Worm (Caenorhabditis elegans) whole organism, L2 larva: ENCODE measurements around the gene C25E10.8.

Source experiments
- C34F6.9 ChIP-seq: fragments of 150-350 bp; optimal IDR thresholded peaks from 2 replicates; lab custom pipeline; 2014; ENCODE audit warnings: missing biosample characterization, missing genetic modification characterization
- F13H6.1 ChIP-seq: sonication (generic microtip); optimal IDR thresholded peaks from 2 replicates; lab custom pipeline; 2016; ENCODE audit warnings: missing genetic modification characterization, missing compliant biosample characterization
- R02D3.7 ChIP-seq: fragments of 150-350 bp; optimal IDR thresholded peaks from 2 replicates; lab custom pipeline; 2014; ENCODE audit warnings: missing biosample characterization, missing genetic modification characterization
- Y55F3AM.14 ChIP-seq: fragments of 200-800 bp; sonication (Bioruptor generic); optimal IDR thresholded peaks from 2 replicates; lab custom pipeline; 2018; ENCODE audit warnings: mild to moderate bottlenecking, missing genetic modification characterization, missing compliant biosample characterization
- ZK546.5 ChIP-seq: sonication (generic microtip); optimal IDR thresholded peaks from 2 replicates; lab custom pipeline; 2017; ENCODE audit warnings: missing biosample characterization, missing genetic modification characterization
- aly-2 ChIP-seq: fragments of 150-350 bp; optimal IDR thresholded peaks from 2 replicates; lab custom pipeline; 2014; ENCODE audit warnings: missing biosample characterization, missing genetic modification characterization
- ceh-16 ChIP-seq: fragments of 150-350 bp; optimal IDR thresholded peaks from 2 replicates; lab custom pipeline; 2014; ENCODE audit warnings: missing biosample characterization, missing genetic modification characterization
- crh-2 ChIP-seq: sonication (generic microtip); optimal IDR thresholded peaks from 2 replicates; lab custom pipeline; 2017; ENCODE audit warnings: missing biosample characterization, missing genetic modification characterization
- dmd-4 ChIP-seq: sonication (generic microtip); optimal IDR thresholded peaks from 2 replicates; lab custom pipeline; 2017; ENCODE audit warnings: missing biosample characterization, missing genetic modification characterization
- egl-27 ChIP-seq: sonication (generic microtip); optimal IDR thresholded peaks from 3 replicates; lab custom pipeline; 2017; ENCODE audit warnings: missing biosample characterization, missing genetic modification reagents, missing genetic modification characterization
- elt-1 ChIP-seq: fragments of 150-350 bp; optimal IDR thresholded peaks from 2 replicates; lab custom pipeline; 2014; ENCODE audit warnings: missing biosample characterization, missing genetic modification characterization
- elt-3 ChIP-seq: sonication (generic microtip); optimal IDR thresholded peaks from 2 replicates; lab custom pipeline; 2017; ENCODE audit warnings: missing biosample characterization, missing genetic modification characterization
- fos-1 ChIP-seq: fragments of 150-350 bp; optimal IDR thresholded peaks from 2 replicates; lab custom pipeline; 2014; ENCODE audit warnings: missing biosample characterization, missing genetic modification characterization
- gmeb-1 ChIP-seq: fragments of 150-350 bp; optimal IDR thresholded peaks from 2 replicates; lab custom pipeline; 2014; ENCODE audit warnings: missing biosample characterization, missing genetic modification characterization
- lin-11 ChIP-seq: fragments of 150-350 bp; sonication (generic microtip); optimal IDR thresholded peaks from 2 replicates; lab custom pipeline; 2014; ENCODE audit warnings: missing biosample characterization, missing genetic modification characterization, inconsistent platforms, mixed read lengths
- lin-39 ChIP-seq: fragments of 150-350 bp; optimal IDR thresholded peaks from 2 replicates; lab custom pipeline; 2014; ENCODE audit warnings: missing biosample characterization, missing genetic modification reagents, missing genetic modification characterization
- lsy-2 ChIP-seq, 2 experiments: fragments of 150-350 bp in 1 of 2; sonication (generic microtip) in 1 of 2; optimal IDR thresholded peaks; 2 replicates each; lab custom pipeline; 2014 to 2017; ENCODE audit warnings: missing biosample characterization in 2 of 2, missing genetic modification characterization in 2 of 2
- mbf-1 ChIP-seq: sonication (generic microtip); optimal IDR thresholded peaks from 2 replicates; lab custom pipeline; 2017; ENCODE audit warnings: missing biosample characterization, missing genetic modification characterization
- nhr-11 ChIP-seq: fragments of 150-350 bp; optimal IDR thresholded peaks from 2 replicates; lab custom pipeline; 2014; ENCODE audit warnings: missing biosample characterization, missing genetic modification characterization
- nhr-129 ChIP-seq: fragments of 150-350 bp; optimal IDR thresholded peaks from 2 replicates; lab custom pipeline; 2014; ENCODE audit warnings: missing biosample characterization, missing genetic modification characterization
- nhr-21 ChIP-seq: fragments of 150-350 bp; optimal IDR thresholded peaks from 2 replicates; lab custom pipeline; 2014; ENCODE audit warnings: missing biosample characterization, missing genetic modification characterization
- nhr-23 ChIP-seq: fragments of 150-350 bp; optimal IDR thresholded peaks from 2 replicates; lab custom pipeline; 2014; ENCODE audit warnings: missing biosample characterization, missing genetic modification reagents, missing genetic modification characterization
- nhr-237 ChIP-seq: fragments of 150-350 bp; optimal IDR thresholded peaks from 2 replicates; lab custom pipeline; 2014; ENCODE audit warnings: missing biosample characterization, missing genetic modification characterization
- nhr-25 ChIP-seq: fragments of 150-350 bp; sonication (generic microtip); optimal IDR thresholded peaks from 3 replicates; lab custom pipeline; 2014; ENCODE audit warnings: missing biosample characterization, missing genetic modification characterization
- nhr-6 ChIP-seq: fragments of 150-350 bp; optimal IDR thresholded peaks from 2 replicates; lab custom pipeline; 2014; ENCODE audit warnings: missing biosample characterization, missing genetic modification characterization
- nhr-77 ChIP-seq: fragments of 150-350 bp; optimal IDR thresholded peaks from 2 replicates; lab custom pipeline; 2014; ENCODE audit warnings: missing biosample characterization, missing genetic modification characterization
- peb-1 ChIP-seq: fragments of 150-350 bp; optimal IDR thresholded peaks from 2 replicates; lab custom pipeline; 2014; ENCODE audit warnings: missing biosample characterization, missing genetic modification characterization
- skn-1 ChIP-seq: sonication (generic microtip); optimal IDR thresholded peaks from 2 replicates; lab custom pipeline; 2017; ENCODE audit warnings: missing biosample characterization, missing genetic modification characterization
- sma-9 ChIP-seq, 2 experiments: fragments of 150-350 bp in 1 of 2; sonication (generic microtip) in 1 of 2; optimal IDR thresholded peaks; 2 replicates each; lab custom pipeline; 2014 to 2016; ENCODE audit warnings: missing genetic modification characterization in 2 of 2, mild to moderate bottlenecking in 1 of 2, missing biosample characterization in 1 of 2, missing compliant biosample characterization in 1 of 2, missing genetic modification reagents in 1 of 2, moderate library complexity in 1 of 2
- snpc-4 ChIP-seq: fragments of 150-350 bp; optimal IDR thresholded peaks from 2 replicates; lab custom pipeline; 2014; ENCODE audit warnings: missing biosample characterization, missing genetic modification characterization
- unc-55 ChIP-seq: fragments of 150-350 bp; sonication (generic microtip); optimal IDR thresholded peaks from 3 replicates; lab custom pipeline; 2014; ENCODE audit warnings: missing biosample characterization, missing genetic modification reagents, missing genetic modification characterization
- zag-1 ChIP-seq: fragments of 150-350 bp; optimal IDR thresholded peaks from 2 replicates; lab custom pipeline; 2014; ENCODE audit warnings: missing biosample characterization, missing genetic modification characterization
- ztf-11 ChIP-seq: sonication (generic microtip); optimal IDR thresholded peaks from 2 replicates; lab custom pipeline; 2017; ENCODE audit warnings: missing biosample characterization, missing genetic modification characterization

Gene C25E10.8

DNA sequence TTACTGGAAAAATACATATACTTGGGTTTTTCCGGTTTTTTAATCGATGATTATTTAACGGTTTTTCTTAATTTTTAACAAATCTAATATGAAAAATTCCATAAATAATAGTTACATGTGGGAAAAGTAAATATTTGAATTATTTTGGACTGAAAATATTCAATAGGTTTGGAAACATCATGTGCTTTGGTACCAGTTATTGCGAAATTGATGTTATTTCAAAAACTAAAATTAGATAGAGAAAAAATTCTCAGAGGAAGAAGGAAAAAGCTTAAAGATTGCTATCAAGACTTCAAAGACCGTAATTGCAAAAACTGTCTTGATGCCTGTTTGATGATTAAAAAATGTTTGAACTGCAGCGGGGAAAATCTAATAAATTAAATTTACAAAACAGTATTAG is 11.1 kb upstream of the C25E10.8 start:
- TF ChIP-seq gmeb-1 (tag; lab: Kevin White, UChicago) (no peak), skn-1 (tag; lab: Kevin White, UChicago) (no peak), ztf-11 (tag; lab: Kevin White, UChicago) (no peak), lin-39 (tag; lab: Kevin White, UChicago) (no peak), nhr-23 (tag; lab: Kevin White, UChicago) (no peak), nhr-25 (tag; lab: Kevin White, UChicago) (no peak), snpc-4 (no peak), aly-2 (tag; lab: Kevin White, UChicago) (no peak), nhr-6 (tag; lab: Kevin White, UChicago) (no peak)

DNA sequence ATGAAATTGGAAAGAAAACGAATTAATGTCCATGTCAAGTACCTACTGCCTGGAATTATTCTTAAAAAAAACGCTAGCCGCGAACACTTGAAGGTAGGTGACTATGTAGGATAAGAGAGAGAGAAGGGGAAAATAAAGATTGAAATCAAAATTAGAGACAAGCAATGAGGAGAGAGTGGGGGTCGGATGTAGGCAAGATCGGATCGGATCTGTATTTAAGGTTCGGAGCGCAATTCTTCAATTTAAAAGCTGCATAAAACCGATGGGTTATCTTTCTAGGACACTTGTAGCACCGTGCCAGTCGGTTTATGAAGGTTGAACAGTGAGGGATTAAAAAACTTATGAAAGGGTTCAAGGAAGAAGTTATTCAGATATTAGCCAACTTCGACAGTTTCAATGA is 9.3 kb upstream of the C25E10.8 start:
- TF ChIP-seq nhr-25 (tag; lab: Kevin White, UChicago) (peak; percentile 27), nhr-23 (tag; lab: Kevin White, UChicago) (no peak)

DNA sequence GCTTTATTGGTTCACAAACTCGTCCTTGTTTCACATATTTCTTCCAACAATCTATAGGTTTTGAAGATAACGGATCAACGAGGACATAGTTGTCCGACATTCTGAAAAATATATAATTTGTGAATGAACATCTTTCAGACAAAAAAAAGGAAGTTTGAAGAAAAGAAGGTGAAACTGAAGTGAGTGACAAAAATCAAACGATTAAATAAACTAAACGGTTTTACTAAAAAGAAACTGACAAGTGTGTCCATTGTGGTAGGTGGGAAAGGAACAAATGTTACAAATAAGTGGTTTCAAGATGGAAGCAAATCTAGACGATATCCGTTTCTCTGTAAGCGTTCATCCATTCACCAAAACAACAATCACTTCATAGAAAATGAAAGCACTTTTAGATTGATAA is 8.5 kb upstream of the C25E10.8 start, which contains the start of gene C25E10.12:
Gene C25E10.12, minus strand, starts transcription at position 101 of the 400 bp plus-strand sequence.
- TF ChIP-seq elt-3 (tag; lab: Kevin White, UChicago): no peak
- no peak for TF ChIP-seq unc-55 (GFP tag; lab: Kevin White, UChicago)
- no peak for TF ChIP-seq lsy-2 (tag; optimal IDR thresholded peaks at IDR 0.05; lab: Kevin White, UChicago)
- no peak for TF ChIP-seq nhr-25 (tag; lab: Kevin White, UChicago)
- TF ChIP-seq Y55F3AM.14 (GFP tag; lab: Kevin White, UChicago): no peak
- TF ChIP-seq R02D3.7 (tag; lab: Kevin White, UChicago): no peak
- TF ChIP-seq nhr-11 (tag; lab: Kevin White, UChicago): no peak
- TF ChIP-seq sma-9 (GFP tag; optimal IDR thresholded peaks at IDR 0.05; lab: Kevin White, UChicago): no peak
- no peak for TF ChIP-seq sma-9 (tag; optimal IDR thresholded peaks at IDR 0.05; lab: Kevin White, UChicago)
- no peak for TF ChIP-seq dmd-4 (tag; lab: Kevin White, UChicago)
- TF ChIP-seq egl-27 (tag; lab: Kevin White, UChicago): no peak
- no peak for TF ChIP-seq elt-1 (tag; lab: Kevin White, UChicago)
- no peak for TF ChIP-seq nhr-237
- no peak for TF ChIP-seq ceh-16 (tag; lab: Kevin White, UChicago)
- TF ChIP-seq snpc-4: no peak
- TF ChIP-seq, all 48 proteins: peak for 0

DNA sequence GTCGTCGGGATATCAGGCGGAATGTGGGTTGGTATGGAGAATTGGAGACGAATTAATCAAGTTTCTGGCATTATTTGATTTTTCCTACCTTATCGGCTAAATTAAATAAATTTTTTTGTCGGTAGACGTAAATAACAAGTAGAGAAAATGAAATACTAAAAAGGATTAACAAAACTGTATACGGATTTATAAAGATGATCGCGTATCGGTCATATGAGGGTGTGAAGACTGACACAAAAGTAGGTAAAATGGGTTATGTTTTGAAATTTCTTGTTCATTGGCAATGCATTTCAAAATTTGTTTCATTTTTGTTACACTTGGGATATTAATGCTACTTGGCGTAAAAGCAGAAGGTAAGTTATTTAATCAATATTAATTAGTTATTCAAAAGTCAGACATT is 5.6 kb upstream of the C25E10.8 start, which contains the start of the genes C25E10.16 and C25E10.13:
Gene C25E10.16, minus strand, starts transcription at position 101 of the 400 bp plus-strand sequence.
Gene C25E10.13, plus strand, starts transcription at position 256 of the 400 bp plus-strand sequence.
- TF ChIP-seq lin-11 (tag; lab: Kevin White, UChicago) (no peak), fos-1 (tag; lab: Kevin White, UChicago) (no peak), ZK546.5 (no peak), crh-2 (tag; lab: Kevin White, UChicago) (no peak), Y55F3AM.14 (GFP tag; lab: Kevin White, UChicago) (no peak), peb-1 (tag; lab: Kevin White, UChicago) (no peak)
- TF ChIP-seq, all 48 proteins: peak for 0

DNA sequence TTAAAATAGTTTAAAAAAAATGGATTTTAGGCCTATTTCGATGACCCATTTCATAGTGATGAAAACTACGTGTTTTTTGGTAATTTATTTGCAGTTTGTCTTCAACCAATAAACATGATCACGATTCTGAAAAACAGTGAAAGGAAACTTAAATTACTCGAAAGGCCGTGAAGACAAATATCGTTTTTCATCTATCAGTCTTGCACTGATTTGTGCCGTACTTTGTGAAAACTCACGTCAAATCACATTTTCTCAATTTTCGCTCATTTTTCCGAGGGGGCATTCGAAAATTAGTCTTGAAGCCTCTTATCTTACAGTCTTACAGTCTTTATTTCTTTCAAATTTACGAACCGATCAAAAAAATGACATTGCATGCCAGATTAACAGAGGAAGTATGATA is 4.8 kb upstream of the C25E10.8 start, which contains the start of gene C25E10.11:
Gene C25E10.11, minus strand, starts transcription at position 101 of the 400 bp plus-strand sequence.
- TF ChIP-seq C34F6.9 (tag; lab: Kevin White, UChicago): no peak
- TF ChIP-seq F13H6.1 (tag; lab: Kevin White, UChicago): no peak
- TF ChIP-seq gmeb-1 (tag; lab: Kevin White, UChicago): no peak
- no peak for TF ChIP-seq nhr-77
- no peak for TF ChIP-seq lsy-2 (tag; optimal IDR thresholded peaks at IDR 0.05; lab: Kevin White, UChicago)
- TF ChIP-seq lin-11 (tag; lab: Kevin White, UChicago): no peak
- no peak for TF ChIP-seq lin-39 (tag; lab: Kevin White, UChicago)

DNA sequence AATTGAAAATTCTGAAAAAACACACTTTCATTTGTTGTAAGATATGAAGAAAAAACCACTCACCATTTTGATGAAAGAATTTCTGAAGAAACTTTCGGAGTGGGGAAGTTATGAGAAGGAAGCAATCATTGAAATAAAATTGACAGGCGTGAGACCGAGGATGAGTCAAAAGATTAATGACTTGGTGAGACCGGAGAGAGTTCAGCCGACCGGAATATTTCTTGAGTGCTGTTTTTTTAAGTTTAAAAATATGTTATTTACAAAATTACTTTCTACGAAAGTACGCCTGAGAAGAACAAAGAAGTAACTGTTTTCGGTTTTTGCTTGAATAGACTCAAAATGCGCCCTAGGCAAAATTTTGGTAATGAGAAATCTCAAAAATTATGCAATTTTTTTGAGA is 2.4 kb upstream of the C25E10.8 start, which contains the start of gene C25E10.10:
Gene C25E10.10, minus strand, starts transcription at position 101 of the 400 bp plus-strand sequence.
- TF ChIP-seq mbf-1 (tag; lab: Kevin White, UChicago) (no peak), F13H6.1 (tag; lab: Kevin White, UChicago) (no peak), snpc-4 (no peak), nhr-21 (tag; lab: Kevin White, UChicago) (no peak), zag-1 (tag; lab: Kevin White, UChicago) (no peak), nhr-129 (tag; lab: Kevin White, UChicago) (no peak)
